Worm (Caenorhabditis elegans): ENCODE results near the gene sti-1.

The sti-1 gene

ce11 chrV:730216-730615 lies 43.1 kb upstream of the sti-1 start (continued):
- TF ChIP-seq nhr-48 (tag; optimal IDR thresholded peaks at IDR 0.05) (peak; percentile 79), ceh-28 (tag; optimal IDR thresholded peaks at IDR 0.05) (no peak), tag-97 (GFP tag; IDR thresholded peaks at IDR 0.05) (no peak), madf-5 (GFP tag; IDR thresholded peaks at IDR 0.05) (no peak), nhr-11 (tag; optimal IDR thresholded peaks at IDR 0.05) (no peak), zfp-2 (tag; optimal IDR thresholded peaks at IDR 0.05) (no peak), unc-130 (GFP tag; optimal IDR thresholded peaks at IDR 0.05) (no peak), egl-27 (tag; optimal IDR thresholded peaks at IDR 0.05) (no peak), mes-2 (tag; optimal IDR thresholded peaks at IDR 0.05; ENCODE audit: poor library complexity, severe bottlenecking) (peak; percentile 39), unc-39 (tag; optimal IDR thresholded peaks at IDR 0.05) (no peak), ceh-82 (tag; optimal IDR thresholded peaks at IDR 0.05) (no peak), D1046.2 (GFP tag; IDR thresholded peaks at IDR 0.05) (no peak), cey-2 (tag; optimal IDR thresholded peaks at IDR 0.05; ENCODE audit: borderline replicate concordance, insufficient read depth) (peak; percentile 38), F44E2.7 (GFP tag; IDR thresholded peaks at IDR 0.05) (no peak), attf-4 (tag; optimal IDR thresholded peaks at IDR 0.05) (no peak), lir-3 (tag; optimal IDR thresholded peaks at IDR 0.05) (no peak), lsy-2 (tag; optimal IDR thresholded peaks at IDR 0.05) (peak in 1 of 2 experiments; percentile 26), hlh-11 (tag; optimal IDR thresholded peaks at IDR 0.05) (peak; percentile 92), hlh-30 (tag; optimal IDR thresholded peaks at IDR 0.05; ENCODE audit: insufficient read depth) (peak; percentile 89), sdz-12 (GFP tag; optimal IDR thresholded peaks at IDR 0.05) (no peak), spr-1 (tag; optimal IDR thresholded peaks at IDR 0.05) (peak; percentile 25), nhr-237 (tag; optimal IDR thresholded peaks at IDR 0.05) (no peak), arid-1 (GFP tag; conservative IDR thresholded peaks at IDR 0.05) (no peak), fkh-10 (GFP tag; optimal IDR thresholded peaks at IDR 0.05) (no peak), spr-3 (GFP tag; optimal IDR thresholded peaks at IDR 0.05) (no peak), zfp-3 (GFP tag; conservative IDR thresholded peaks at IDR 0.05) (0 out of 2 replicates have a peak, but pooled peaks have one; percentile 23), egl-43 (GFP tag; IDR thresholded peaks at IDR 0.05) (no peak), rbr-2 (tag; optimal IDR thresholded peaks at IDR 0.05) (peak; percentile 13), mxl-2 (GFP tag; conservative IDR thresholded peaks at IDR 0.05) (no peak), daf-12 (tag; optimal IDR thresholded peaks at IDR 0.05) (no peak), ama-1 (optimal IDR thresholded peaks at IDR 0.05) (peak; percentile 64), ceh-20 (GFP tag; IDR thresholded peaks at IDR 0.05) (no peak), ceh-62 (tag; optimal IDR thresholded peaks at IDR 0.05) (no peak), lim-7 (GFP tag; IDR thresholded peaks at IDR 0.05) (0 out of 2 replicates have a peak, but pooled peaks have one; percentile 29), F49E8.2 (tag; optimal IDR thresholded peaks at IDR 0.05; ENCODE audit: borderline replicate concordance) (no peak), dve-1 (tag; optimal IDR thresholded peaks at IDR 0.05; ENCODE audit: insufficient read depth) (peak; percentile 89), mxl-3 (GFP tag; optimal IDR thresholded peaks at IDR 0.05) (peak; percentile 72), lin-38 (GFP tag; IDR thresholded peaks at IDR 0.05) (peak; percentile 34; the same call in 1 of the 2 replicates), dmd-8 (GFP tag; IDR thresholded peaks at IDR 0.05) (no peak), lin-1 (GFP tag; IDR thresholded peaks at IDR 0.05) (0 out of 2 replicates have a peak, but pooled peaks have one; percentile 31), ztf-11 (tag; optimal IDR thresholded peaks at IDR 0.05) (no peak), dmd-9 (GFP tag; IDR thresholded peaks at IDR 0.05) (no peak), lin-13 (GFP tag; optimal IDR thresholded peaks at IDR 0.05) (peak; percentile 4), T26A8.4 (GFP tag; IDR thresholded peaks at IDR 0.05) (peak; percentile 78), nhr-77 (tag; optimal IDR thresholded peaks at IDR 0.05) (peak; percentile 60), Y105C5A.15 (GFP tag; IDR thresholded peaks at IDR 0.05) (0 out of 2 replicates have a peak, but pooled peaks have one; percentile 49), nhr-6 (tag; optimal IDR thresholded peaks at IDR 0.05) (no peak), ctbp-1 (GFP tag; IDR thresholded peaks at IDR 0.05) (0 out of 2 replicates have a peak, but pooled peaks have one; percentile 25), mdt-29 (GFP tag; IDR thresholded peaks at IDR 0.05) (peak; percentile 86), fos-1 (tag; optimal IDR thresholded peaks at IDR 0.05) (no peak), snpc-4 (tag; optimal IDR thresholded peaks at IDR 0.05) (no peak), aly-2 (tag; optimal IDR thresholded peaks at IDR 0.05) (no peak)
